Fruit fly (Drosophila melanogaster) whole organism: Measurements from ENCODE around the gene CNPYb.

Experiments
- CG8478 ChIP-seq: fragments of >200 bp; optimal IDR thresholded peaks from 2 replicates; lab custom pipeline; 2018; ENCODE audit warnings: inconsistent platforms
- Dll ChIP-seq: fragments of >200 bp; optimal IDR thresholded peaks from 2 replicates; lab custom pipeline; 2017
- EcR ChIP-seq, 2 experiments: fragments of >200 bp; optimal IDR thresholded peaks; 2 replicates each; lab custom pipeline; 2017; ENCODE audit warnings: missing biosample characterization in 2 of 2, missing genetic modification characterization in 2 of 2, missing genetic modification reagents in 2 of 2
- pan ChIP-seq: fragments of >200 bp; optimal IDR thresholded peaks from 2 replicates; lab custom pipeline; 2017
- psq ChIP-seq: fragments of >200 bp; optimal IDR thresholded peaks from 2 replicates; lab custom pipeline; 2017
- usp ChIP-seq: fragments of >200 bp; optimal IDR thresholded peaks from 2 replicates; lab custom pipeline; 2017; ENCODE audit warnings: missing biosample characterization, missing genetic modification characterization, mixed read lengths

The CNPYb gene

dm6 chr3L:19075976-19076375 lies 20.0 kb downstream of the CNPYb start:
- TF ChIP-seq CG8478 (lab: Kevin White, UChicago) = no peak
- no peak for TF ChIP-seq usp (GFP tag; lab: Kevin White, UChicago)
- no peak for TF ChIP-seq pan (lab: Kevin White, UChicago)
- no peak for TF ChIP-seq Dll
- no peak for TF ChIP-seq EcR (GFP tag; optimal IDR thresholded peaks at IDR 0.05; lab: Kevin White, UChicago)
- no peak for TF ChIP-seq psq (lab: Kevin White, UChicago)

dm6 chr3L:19074673-19075402 lies 21.2 kb downstream of the CNPYb start:
- TF ChIP-seq usp (GFP tag; lab: Kevin White, UChicago) = no peak
- no peak for TF ChIP-seq CG8478 (lab: Kevin White, UChicago)
- no peak for TF ChIP-seq pan (lab: Kevin White, UChicago)
- no peak for TF ChIP-seq psq (lab: Kevin White, UChicago)
- no peak for TF ChIP-seq Dll
- no peak for TF ChIP-seq EcR (GFP tag; optimal IDR thresholded peaks at IDR 0.05; lab: Kevin White, UChicago)

- TF ChIP-seq Dll = no peak
- TF ChIP-seq pan (lab: Kevin White, UChicago) = no peak
- TF ChIP-seq EcR (GFP tag; optimal IDR thresholded peaks at IDR 0.05; lab: Kevin White, UChicago) = no peak
- no peak for TF ChIP-seq CG8478 (lab: Kevin White, UChicago)
- TF ChIP-seq psq (lab: Kevin White, UChicago) = no peak
- TF ChIP-seq usp (GFP tag; lab: Kevin White, UChicago) = no peak
Measured at dm6 chr3L:19073909-19074239, 22.1 kb downstream of the CNPYb start.

- TF ChIP-seq psq (lab: Kevin White, UChicago) (no peak), EcR (GFP tag; optimal IDR thresholded peaks at IDR 0.05; lab: Kevin White, UChicago) (no peak)
Measured at dm6 chr3L:19073029-19073908, 22.7 kb downstream of the CNPYb start.

dm6 chr3L:19072177-19072603 lies 23.8 kb downstream of the CNPYb start:
- TF ChIP-seq Dll (no peak), psq (lab: Kevin White, UChicago) (no peak), usp (GFP tag; lab: Kevin White, UChicago) (no peak), pan (lab: Kevin White, UChicago) (no peak), CG8478 (lab: Kevin White, UChicago) (no peak), EcR (GFP tag; optimal IDR thresholded peaks at IDR 0.05; lab: Kevin White, UChicago) (no peak)

dm6 chr3L:19071173-19071844 lies 24.7 kb downstream of the CNPYb start:
- TF ChIP-seq Dll (no peak), pan (lab: Kevin White, UChicago) (no peak), CG8478 (lab: Kevin White, UChicago) (no peak), psq (lab: Kevin White, UChicago) (no peak), EcR (GFP tag; optimal IDR thresholded peaks at IDR 0.05; lab: Kevin White, UChicago) (no peak), usp (GFP tag; lab: Kevin White, UChicago) (no peak)

dm6 chr3L:19063410-19063752 lies 32.6 kb downstream of the CNPYb start:
- TF ChIP-seq CG8478 (lab: Kevin White, UChicago) (no peak), usp (GFP tag; lab: Kevin White, UChicago) (no peak), EcR (GFP tag; optimal IDR thresholded peaks at IDR 0.05; lab: Kevin White, UChicago) (no peak), psq (lab: Kevin White, UChicago) (no peak), pan (lab: Kevin White, UChicago) (no peak), Dll (no peak)

dm6 chr3L:19062472-19063409 lies 33.3 kb downstream of the CNPYb start, which contains the start of the genes Ugt316A1 and Sfxn2:
TSS of gene Ugt316A1 (minus strand) at chr3L:19062816.
TSS of gene Sfxn2 (plus strand) at chr3L:19063165.
- no peak for TF ChIP-seq pan (lab: Kevin White, UChicago)
- TF ChIP-seq Dll = no peak
- TF ChIP-seq EcR (GFP tag; optimal IDR thresholded peaks at IDR 0.05; lab: Kevin White, UChicago) = no peak
- no peak for TF ChIP-seq psq (lab: Kevin White, UChicago)
- no peak for TF ChIP-seq usp (GFP tag; lab: Kevin White, UChicago)
- TF ChIP-seq CG8478 (lab: Kevin White, UChicago) = no peak

dm6 chr3L:19058824-19059223 lies 37.2 kb downstream of the CNPYb start:
- TF ChIP-seq usp (GFP tag; lab: Kevin White, UChicago) (no peak), EcR (GFP tag; optimal IDR thresholded peaks at IDR 0.05; lab: Kevin White, UChicago) (no peak), psq (lab: Kevin White, UChicago) (no peak), Dll (no peak), CG8478 (lab: Kevin White, UChicago) (no peak), pan (lab: Kevin White, UChicago) (no peak)

- no peak for TF ChIP-seq usp (GFP tag; lab: Kevin White, UChicago)
- TF ChIP-seq Dll = no peak
- no peak for TF ChIP-seq CG8478 (lab: Kevin White, UChicago)
- no peak for TF ChIP-seq pan (lab: Kevin White, UChicago)
- TF ChIP-seq EcR (GFP tag; optimal IDR thresholded peaks at IDR 0.05; lab: Kevin White, UChicago) = no peak
- no peak for TF ChIP-seq psq (lab: Kevin White, UChicago)
Measured at dm6 chr3L:19056857-19057324, 39.1 kb downstream of the CNPYb start.
